Fruit fly (Drosophila melanogaster): Measurements from ENCODE around the gene Der-1.

DNA sequence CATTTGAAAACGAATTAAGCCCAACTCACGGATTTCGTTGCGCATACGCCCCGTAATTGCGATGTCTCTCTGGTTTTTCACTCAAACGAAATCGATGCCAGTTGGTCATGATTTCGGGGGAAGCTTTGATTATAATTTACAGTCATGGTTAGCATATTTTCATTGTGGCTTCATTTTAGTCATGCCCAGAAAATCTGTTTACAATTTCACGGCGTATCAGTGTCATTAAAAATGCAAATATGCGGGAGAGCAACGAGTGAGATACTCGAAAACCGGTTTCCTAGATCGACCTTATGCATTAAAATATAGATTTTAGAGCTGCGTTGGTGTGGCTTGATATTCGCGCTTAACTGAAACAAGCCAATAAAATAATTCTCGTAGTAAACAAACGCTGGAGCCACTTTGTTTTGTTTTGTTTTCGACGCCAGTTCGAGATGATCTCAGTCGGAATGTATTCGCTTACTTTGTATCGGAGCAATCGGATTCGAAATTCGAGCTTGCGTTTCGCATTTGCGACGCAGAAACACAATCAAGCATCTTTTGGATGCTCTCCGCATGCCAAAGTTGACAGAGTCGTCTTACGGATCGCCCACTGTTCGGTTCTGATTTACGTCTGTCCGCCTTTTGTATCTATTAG is 43.1 kb upstream of the Der-1 start:
- TF ChIP-seq unc-4 (GFP tag; IDR thresholded peaks at IDR 0.05; ENCODE audit: partially characterized antibody), result no peak
- no peak for TF ChIP-seq Hr78 (GFP tag; optimal IDR thresholded peaks at IDR 0.05)
- no peak for TF ChIP-seq tin (GFP tag; optimal IDR thresholded peaks at IDR 0.05)
- no peak for TF ChIP-seq CG11695 (GFP tag; IDR thresholded peaks at IDR 0.05)
- no peak for TF ChIP-seq Fer3 (tag; optimal IDR thresholded peaks at IDR 0.05)
- TF ChIP-seq jigr1 (GFP tag; IDR thresholded peaks at IDR 0.05), result no peak
- TF ChIP-seq lab (GFP tag; optimal IDR thresholded peaks at IDR 0.05), result no peak

All from whole organism, embryonic.